Fruit fly (Drosophila melanogaster): ENCODE measurements around the gene OXA1L.

Gene OXA1L

dm6 chr3L:10852347-10853130 is 33.7 kb downstream of the OXA1L start (continued):
- TF ChIP-seq Ets97D (GFP tag; optimal IDR thresholded peaks at IDR 0.05) = no peak
- TF ChIP-seq shn (GFP tag; optimal IDR thresholded peaks at IDR 0.05) = peak; percentile 5
- no peak for TF ChIP-seq CG11723 (GFP tag; optimal IDR thresholded peaks at IDR 0.05)
- TF ChIP-seq gcm2 (GFP tag; optimal IDR thresholded peaks at IDR 0.05) = no peak
- TF ChIP-seq B-H1 (GFP tag; IDR thresholded peaks at IDR 0.05) = no peak
- no peak for TF ChIP-seq CG14014 (GFP tag; IDR thresholded peaks at IDR 0.05)
- TF ChIP-seq ranshi (GFP tag; IDR thresholded peaks at IDR 0.05) = 0 out of 2 replicates have a peak, but pooled peaks have one; percentile 3
- TF ChIP-seq Vsx1 (GFP tag; optimal IDR thresholded peaks at IDR 0.05) = no peak
- peak; percentile 96 for TF ChIP-seq z (GFP tag; IDR thresholded peaks at IDR 0.05)
- TF ChIP-seq Gsc (GFP tag; IDR thresholded peaks at IDR 0.05) = no peak
- no peak for TF ChIP-seq ham (GFP tag; IDR thresholded peaks at IDR 0.05)
- no peak for TF ChIP-seq ssp (GFP tag; IDR thresholded peaks at IDR 0.05)
- no peak for TF ChIP-seq klu (GFP tag; IDR thresholded peaks at IDR 0.05)
- no peak for TF ChIP-seq kay (GFP tag; optimal IDR thresholded peaks at IDR 0.05)
- TF ChIP-seq Spps (tag; optimal IDR thresholded peaks at IDR 0.05) = no peak
- TF ChIP-seq CG13123 (GFP tag; optimal IDR thresholded peaks at IDR 0.05) = no peak
- TF ChIP-seq dan (GFP tag; IDR thresholded peaks at IDR 0.05) = no peak
- TF ChIP-seq CG15479 (GFP tag; optimal IDR thresholded peaks at IDR 0.05) = peak; percentile 87
- no peak for TF ChIP-seq CG7987 (GFP tag; optimal IDR thresholded peaks at IDR 0.05)
- no peak for TF ChIP-seq salm (tag; optimal IDR thresholded peaks at IDR 0.05)
- no peak for TF ChIP-seq fu2 (GFP tag; optimal IDR thresholded peaks at IDR 0.05)
- no peak for TF ChIP-seq CG7786 (GFP tag; optimal IDR thresholded peaks at IDR 0.05)
- no peak for TF ChIP-seq Atf3 (GFP tag; optimal IDR thresholded peaks at IDR 0.05)

DNA sequence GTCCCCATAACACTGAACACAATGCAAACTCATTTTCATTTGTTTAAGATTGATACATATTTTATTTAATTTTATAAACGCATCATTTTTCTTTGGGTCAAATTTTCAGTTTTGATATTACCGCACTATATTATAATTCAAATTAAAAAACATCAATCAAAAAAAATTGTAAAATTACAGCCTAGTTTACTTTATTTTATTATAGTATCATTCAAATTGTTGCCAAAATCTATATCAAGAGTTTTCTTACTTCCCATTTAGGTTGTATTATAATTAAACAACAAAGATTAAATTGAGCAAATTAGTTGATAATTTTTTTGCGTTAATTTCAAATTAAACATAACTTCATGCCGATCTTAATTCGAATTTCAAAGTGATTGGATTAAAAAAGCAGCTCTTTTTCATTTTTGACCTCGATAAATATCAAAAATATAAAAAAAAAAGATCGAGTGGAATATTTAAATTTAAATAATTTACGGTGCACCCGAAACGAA is 34.4 kb downstream of the OXA1L start:
- peak; percentile 37 for TF ChIP-seq CG1602 (GFP tag; optimal IDR thresholded peaks at IDR 0.05)
- TF ChIP-seq fru (optimal IDR thresholded peaks at IDR 0.05) = no peak
- TF ChIP-seq pnt (GFP tag; optimal IDR thresholded peaks at IDR 0.05) = no peak
- TF ChIP-seq CG10366 (GFP tag; IDR thresholded peaks at IDR 0.05) = no peak
- no peak for TF ChIP-seq ci (GFP tag; IDR thresholded peaks at IDR 0.05)
- TF ChIP-seq CG7271 (tag; optimal IDR thresholded peaks at IDR 0.05) = no peak
- TF ChIP-seq CG9727 (GFP tag; optimal IDR thresholded peaks at IDR 0.05) = peak; percentile 72
- TF ChIP-seq tio (GFP tag; optimal IDR thresholded peaks at IDR 0.05) = peak; percentile 34
- peak; percentile 22 for TF ChIP-seq CG2120 (GFP tag; optimal IDR thresholded peaks at IDR 0.05)
- TF ChIP-seq CG7839 (tag; optimal IDR thresholded peaks at IDR 0.05) = peak; percentile 41
- no peak for TF ChIP-seq pho (GFP tag; optimal IDR thresholded peaks at IDR 0.05)
- no peak for TF ChIP-seq CG8924 (tag; optimal IDR thresholded peaks at IDR 0.05)
- TF ChIP-seq dmrt11E (tag; optimal IDR thresholded peaks at IDR 0.05) = peak; percentile 68
- no peak for TF ChIP-seq hbn (GFP tag; IDR thresholded peaks at IDR 0.05; ENCODE audit: partially characterized antibody)
- peak; percentile 52 for TF ChIP-seq CG10267 (tag; optimal IDR thresholded peaks at IDR 0.05)
- TF ChIP-seq HLH54F (GFP tag; optimal IDR thresholded peaks at IDR 0.05) = no peak
- no peak for TF ChIP-seq CG3838 (GFP tag; optimal IDR thresholded peaks at IDR 0.05)
- peak; percentile 58 for TF ChIP-seq CG30403 (GFP tag; optimal IDR thresholded peaks at IDR 0.05)
- peak; percentile 20 for TF ChIP-seq fd96Cb (tag; optimal IDR thresholded peaks at IDR 0.05)
- peak; percentile 55 for TF ChIP-seq CG9437 (GFP tag; optimal IDR thresholded peaks at IDR 0.05)
- no peak for TF ChIP-seq yki (optimal IDR thresholded peaks at IDR 0.05)
- peak in 1 of 2 experiments; percentile 34 for TF ChIP-seq bsh (GFP tag; optimal IDR thresholded peaks at IDR 0.05)
- TF ChIP-seq Hr3 (GFP tag; optimal IDR thresholded peaks at IDR 0.05) = peak; percentile 50
- peak; percentile 19 for TF ChIP-seq CG18599 (GFP tag; optimal IDR thresholded peaks at IDR 0.05)
- peak; percentile 45 for TF ChIP-seq CG2678 (tag; optimal IDR thresholded peaks at IDR 0.05)
- peak; percentile 84 for TF ChIP-seq CG17361 (GFP tag; IDR thresholded peaks at IDR 0.05)
- TF ChIP-seq CG6175 (GFP tag; IDR thresholded peaks at IDR 0.05) = no peak
- TF ChIP-seq Rx (GFP tag; IDR thresholded peaks at IDR 0.05) = no peak
- peak; percentile 48 for TF ChIP-seq Blimp-1 (GFP tag; optimal IDR thresholded peaks at IDR 0.05)
